Worm (Caenorhabditis elegans): ENCODE measurements around the gene cpz-2.

Gene cpz-2

DNA sequence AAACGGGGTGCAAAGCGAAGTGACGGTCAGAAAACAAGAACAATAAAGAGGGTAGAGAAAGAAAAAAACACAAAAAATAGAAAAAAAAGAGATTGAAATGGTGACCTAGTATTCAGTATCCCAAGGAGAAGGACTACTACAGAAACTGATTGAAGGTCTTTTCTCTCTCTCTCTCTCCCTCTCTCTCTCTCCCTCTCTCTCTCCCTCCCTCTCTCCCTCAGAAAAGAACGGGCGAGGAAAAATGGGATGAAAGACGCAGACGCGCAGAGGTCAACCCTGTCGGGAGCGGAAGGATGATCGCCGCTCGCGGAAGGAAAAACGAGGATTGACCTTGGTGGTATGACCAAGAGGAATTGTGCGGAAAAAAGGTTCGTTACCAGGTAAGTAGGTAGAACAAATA lies 6.5 kb upstream of the cpz-2 start:
- TF ChIP-seq ceh-31 (tag; optimal IDR thresholded peaks at IDR 0.05) (peak; percentile 28), eyg-1 (tag; optimal IDR thresholded peaks at IDR 0.05) (no peak), unc-55 (GFP tag; optimal IDR thresholded peaks at IDR 0.05) (peak; percentile 8), madf-2 (tag; optimal IDR thresholded peaks at IDR 0.05) (no peak), ceh-19 (GFP tag; optimal IDR thresholded peaks at IDR 0.05) (no peak), ahr-1 (tag; optimal IDR thresholded peaks at IDR 0.05) (no peak)

DNA sequence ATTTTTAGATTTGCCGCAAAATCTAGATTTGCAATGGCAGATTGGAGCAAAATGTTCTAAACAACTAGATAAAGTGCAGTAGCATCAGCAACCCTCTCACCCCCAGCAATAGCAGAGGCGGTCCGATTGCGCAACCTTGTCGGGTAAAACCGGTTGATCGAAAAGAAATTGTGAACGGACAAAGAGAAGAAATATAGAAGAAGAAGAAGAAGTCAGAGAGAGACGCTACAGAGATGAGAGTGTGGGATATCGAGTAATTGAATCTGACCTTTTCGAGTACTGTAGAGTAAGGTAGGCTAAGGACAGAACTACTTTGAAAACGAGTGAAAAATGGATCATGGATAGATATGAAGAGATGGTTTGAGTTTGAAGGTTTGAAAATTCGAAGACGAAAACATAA lies 5.1 kb upstream of the cpz-2 start:
- TF ChIP-seq T23F11.4 (GFP tag; optimal IDR thresholded peaks at IDR 0.05) (no peak), rnt-1 (tag; optimal IDR thresholded peaks at IDR 0.05) (no peak), ceh-14 (tag; optimal IDR thresholded peaks at IDR 0.05) (no peak), ceh-22 (tag; optimal IDR thresholded peaks at IDR 0.05) (no peak), pax-1 (tag; optimal IDR thresholded peaks at IDR 0.05) (no peak), npax-4 (tag; optimal IDR thresholded peaks at IDR 0.05) (no peak), nfya-1 (tag; optimal IDR thresholded peaks at IDR 0.05) (no peak), ttx-3 (tag; optimal IDR thresholded peaks at IDR 0.05) (no peak)

DNA sequence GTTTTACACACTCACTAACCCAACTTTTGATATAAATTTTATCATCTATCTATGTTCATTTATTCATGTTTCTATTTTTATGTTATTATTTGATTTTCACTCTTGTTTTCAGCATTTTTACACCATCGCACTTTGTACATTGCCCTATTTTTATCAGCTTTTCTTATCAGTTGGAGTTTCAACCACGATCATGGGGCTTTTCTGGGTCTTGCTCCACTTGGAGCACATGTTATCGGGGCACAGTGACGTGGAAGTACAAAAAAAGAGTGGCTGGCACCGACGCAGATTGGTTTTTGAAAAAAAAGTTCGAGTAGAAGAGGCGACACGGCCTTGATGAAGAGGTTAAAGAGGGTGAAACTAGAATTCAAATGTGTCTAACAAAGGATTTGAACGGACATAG lies 3.9 kb upstream of the cpz-2 start:
- TF ChIP-seq K02D7.2 (tag; optimal IDR thresholded peaks at IDR 0.05) (no peak), elt-2 (tag; optimal IDR thresholded peaks at IDR 0.05) (peak; percentile 81)

DNA sequence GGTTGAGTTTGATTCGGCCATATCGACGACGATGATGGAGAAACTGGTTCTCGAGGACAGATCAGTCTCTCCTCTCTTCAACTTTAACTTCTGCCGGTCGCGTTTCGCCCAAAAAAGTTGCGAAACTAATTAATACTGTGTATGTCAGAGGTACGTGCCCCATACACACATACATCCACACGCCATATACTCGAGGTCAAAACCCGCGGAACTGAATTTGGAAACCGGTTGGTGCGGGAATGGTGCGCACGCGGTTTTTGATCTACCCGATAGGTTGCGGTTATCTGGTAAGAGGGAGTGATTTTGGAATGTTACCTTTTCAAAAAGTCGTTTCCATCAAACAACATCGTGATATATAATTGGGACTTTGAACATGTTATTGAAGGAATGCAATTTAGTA lies 811 bp upstream of the cpz-2 start, which contains the start of gene ifbp-1:
ifbp-1 (minus strand) TSS at position 85 of the 400 bp plus-strand sequence.
- TF ChIP-seq ceh-19 (GFP tag; optimal IDR thresholded peaks at IDR 0.05), result no peak
- no peak for TF ChIP-seq pax-1 (tag; optimal IDR thresholded peaks at IDR 0.05)
- TF ChIP-seq che-1 (tag; optimal IDR thresholded peaks at IDR 0.05), result no peak
- TF ChIP-seq pha-2 (tag; optimal IDR thresholded peaks at IDR 0.05), result no peak
- TF ChIP-seq ceh-31 (tag; optimal IDR thresholded peaks at IDR 0.05), result no peak
- no peak for TF ChIP-seq ceh-18 (tag; optimal IDR thresholded peaks at IDR 0.05)
- TF ChIP-seq ttx-3 (tag; optimal IDR thresholded peaks at IDR 0.05), result no peak
- no peak for TF ChIP-seq lin-11 (tag; optimal IDR thresholded peaks at IDR 0.05)
- no peak for TF ChIP-seq hlh-8 (tag; optimal IDR thresholded peaks at IDR 0.05)
- no peak for TF ChIP-seq mec-3 (tag; optimal IDR thresholded peaks at IDR 0.05; ENCODE audit: borderline replicate concordance)
- no peak for TF ChIP-seq lim-6 (tag; optimal IDR thresholded peaks at IDR 0.05)
- no peak for TF ChIP-seq nfya-1 (tag; optimal IDR thresholded peaks at IDR 0.05)
- TF ChIP-seq F13H6.1 (tag; optimal IDR thresholded peaks at IDR 0.05), result no peak
- no peak for TF ChIP-seq Y22D7AL.16 (tag; optimal IDR thresholded peaks at IDR 0.05)
- no peak for TF ChIP-seq sox-2 (GFP tag; IDR thresholded peaks at IDR 0.05)
- no peak for TF ChIP-seq npax-4 (tag; optimal IDR thresholded peaks at IDR 0.05)
- no peak for TF ChIP-seq tbx-2 (tag; optimal IDR thresholded peaks at IDR 0.05)
- TF ChIP-seq odd-2 (tag; optimal IDR thresholded peaks at IDR 0.05), result no peak
- TF ChIP-seq dmd-4 (tag; optimal IDR thresholded peaks at IDR 0.05; ENCODE audit: borderline replicate concordance), result no peak
- no peak for TF ChIP-seq C08G9.2 (tag; optimal IDR thresholded peaks at IDR 0.05)

DNA sequence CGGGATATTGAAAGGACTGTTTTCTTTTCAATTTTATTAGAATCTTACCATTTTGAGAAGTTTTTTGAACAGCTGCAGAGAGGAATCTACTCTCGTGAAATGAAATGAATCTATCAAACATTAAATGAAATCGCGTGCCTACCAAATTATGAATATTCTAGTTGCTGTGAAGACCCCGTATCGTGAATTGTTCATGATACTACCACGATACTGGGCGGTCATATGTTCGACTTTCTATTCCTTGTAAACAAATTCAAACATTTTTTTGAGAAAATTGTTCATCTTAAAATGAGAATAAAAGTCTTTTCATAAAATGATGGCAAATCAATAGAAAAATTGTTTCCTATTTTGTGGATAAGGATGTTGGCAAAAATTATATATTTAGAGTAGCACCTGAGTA lies 4.8 kb downstream of the cpz-2 start, which contains the start of gene gcy-34:
gcy-34 (minus strand) TSS at position 101 of the 400 bp plus-strand sequence.
- no peak for TF ChIP-seq T23F11.4 (GFP tag; optimal IDR thresholded peaks at IDR 0.05)
- no peak for TF ChIP-seq elt-4 (tag; optimal IDR thresholded peaks at IDR 0.05)
- no peak for TF ChIP-seq unc-42 (tag; optimal IDR thresholded peaks at IDR 0.05)
- TF ChIP-seq fkh-6 (tag; optimal IDR thresholded peaks at IDR 0.05), result no peak
- no peak for TF ChIP-seq tbx-7 (tag; optimal IDR thresholded peaks at IDR 0.05)
- TF ChIP-seq ceh-31 (tag; optimal IDR thresholded peaks at IDR 0.05), result no peak
- no peak for TF ChIP-seq ceh-6 (GFP tag; optimal IDR thresholded peaks at IDR 0.05)
- TF ChIP-seq npax-4 (tag; optimal IDR thresholded peaks at IDR 0.05), result no peak
- no peak for TF ChIP-seq ztf-16 (tag; optimal IDR thresholded peaks at IDR 0.05)
- TF ChIP-seq ceh-30 (tag; optimal IDR thresholded peaks at IDR 0.05), result no peak

All from whole organism, late embryonic.